Worm (Caenorhabditis elegans): ENCODE results near the gene ZK616.61.

DNA sequence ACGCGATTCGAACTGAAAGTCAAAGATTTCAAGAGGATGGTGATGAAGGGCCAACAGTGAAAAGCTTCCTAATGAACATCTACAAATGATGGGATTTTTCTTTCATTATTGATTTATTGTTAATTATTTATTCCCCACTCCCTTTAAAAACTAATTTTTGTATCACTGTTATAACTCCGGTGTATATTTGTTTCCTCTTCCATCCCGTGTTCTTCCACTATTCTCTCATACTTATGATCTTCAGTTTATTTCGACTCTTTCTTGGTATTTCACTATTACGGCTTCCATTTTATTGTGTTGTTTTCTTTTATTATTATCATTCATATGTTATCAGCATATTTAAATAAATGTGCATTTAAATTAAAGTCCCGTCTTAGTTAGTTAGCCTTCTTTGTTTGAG, 31.1 kb upstream of the ZK616.61 start:
- TF ChIP-seq zag-1 (tag; optimal IDR thresholded peaks at IDR 0.05) (no peak), nhr-77 (tag; optimal IDR thresholded peaks at IDR 0.05) (no peak), snpc-4 (tag; optimal IDR thresholded peaks at IDR 0.05) (no peak), nhr-28 (tag; optimal IDR thresholded peaks at IDR 0.05) (no peak), ztf-11 (tag; optimal IDR thresholded peaks at IDR 0.05) (no peak), nhr-71 (tag; optimal IDR thresholded peaks at IDR 0.05) (no peak), ceh-82 (tag; optimal IDR thresholded peaks at IDR 0.05) (no peak), ceh-90 (tag; optimal IDR thresholded peaks at IDR 0.05) (no peak), tlp-1 (tag; optimal IDR thresholded peaks at IDR 0.05) (no peak), fkh-8 (tag; optimal IDR thresholded peaks at IDR 0.05) (no peak), lin-39 (tag; optimal IDR thresholded peaks at IDR 0.05) (no peak)

Measured in whole organism, L1 larva.